Worm (Caenorhabditis elegans): Measurements from ENCODE around the gene lron-5.

DNA sequence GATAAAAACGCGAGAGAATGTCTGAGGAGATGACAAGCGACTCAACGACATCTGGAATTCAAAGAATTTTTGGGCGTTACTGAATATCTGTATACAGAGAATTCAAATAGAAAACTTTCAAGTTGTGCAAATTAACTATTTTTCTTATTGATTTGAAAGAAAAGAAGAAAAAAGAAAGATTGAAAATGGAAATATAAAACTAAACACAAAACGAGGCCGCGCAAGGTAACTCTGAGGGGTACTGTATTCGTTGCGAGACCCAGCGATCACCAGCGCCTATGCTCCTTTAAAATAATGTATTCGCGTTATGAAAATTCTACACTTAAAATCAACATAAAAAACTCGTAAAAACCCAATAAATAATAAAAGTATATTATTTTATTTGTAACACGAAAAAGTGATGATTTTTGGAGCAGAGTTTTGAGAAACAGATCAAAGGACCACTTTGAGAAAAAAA, 27.0 kb upstream of the lron-5 start, which contains the start of gene asb-1:
- TF ChIP-seq him-1 (tag; optimal IDR thresholded peaks at IDR 0.05), result no peak
- no peak for TF ChIP-seq dao-5 (tag; optimal IDR thresholded peaks at IDR 0.05)

All from whole organism, L4/young adult.